Fruit fly (Drosophila melanogaster) whole organism, embryonic: ENCODE results near the gene CG18213.

Experiments
- ATbp ChIP-seq: fragments of 200-800 bp; sonication (Bioruptor generic); optimal IDR thresholded peaks from 2 replicates; lab custom pipeline; 2017; ENCODE audit warnings: missing biosample characterization, mild to moderate bottlenecking, missing genetic modification characterization, missing genetic modification reagents
- BtbVII ChIP-seq: fragments of 200-800 bp; sonication (Bioruptor generic); optimal IDR thresholded peaks from 3 replicates; lab custom pipeline; 2017; ENCODE audit warnings: missing biosample characterization, mild to moderate bottlenecking, missing genetic modification characterization
- CG10431 ChIP-seq: fragments of 200-800 bp; sonication (Bioruptor generic); optimal IDR thresholded peaks from 3 replicates; lab custom pipeline; 2018; ENCODE audit warnings: missing biosample characterization, mild to moderate bottlenecking, missing genetic modification characterization
- CG11695 ChIP-seq: fragments of 200-800 bp; sonication (Bioruptor generic); IDR thresholded peaks from 3 replicates; pipeline ENCODE4 v1.3.6; 2022; ENCODE audit warnings: missing biosample characterization, missing genetic modification characterization
- CG12104 ChIP-seq: fragments of 200-800 bp; sonication (Bioruptor generic); optimal IDR thresholded peaks from 3 replicates; lab custom pipeline; 2016; ENCODE audit warnings: missing biosample characterization, missing genetic modification characterization
- CG12391 ChIP-seq: fragments of 200-800 bp; sonication (Bioruptor generic); optimal IDR thresholded peaks from 3 replicates; lab custom pipeline; 2018; ENCODE audit warnings: missing biosample characterization, mild to moderate bottlenecking, missing genetic modification characterization, moderate library complexity
- CG12769 ChIP-seq: fragments of 200-800 bp; sonication (Bioruptor generic); optimal IDR thresholded peaks from 2 replicates; lab custom pipeline; 2019; ENCODE audit warnings: missing biosample characterization, mild to moderate bottlenecking, missing genetic modification characterization, moderate library complexity
- CG13424 ChIP-seq: fragments of 200-800 bp; sonication (Bioruptor generic); optimal IDR thresholded peaks from 2 replicates; lab custom pipeline; 2019; ENCODE audit warnings: missing biosample characterization, mild to moderate bottlenecking, missing genetic modification characterization, moderate library complexity
- CG14050 ChIP-seq: fragments of 200-800 bp; sonication (Bioruptor generic); IDR thresholded peaks from 3 replicates; pipeline ENCODE4 v1.3.6; 2022; ENCODE audit warnings: missing biosample characterization, missing genetic modification characterization
- CG14667 ChIP-seq: fragments of 200-800 bp; sonication (Bioruptor generic); IDR thresholded peaks from 2 replicates; pipeline ENCODE4 v1.3.6; 2022; ENCODE audit warnings: missing biosample characterization, missing genetic modification characterization
- CG14965 ChIP-seq: fragments of 200-800 bp; sonication (Bioruptor generic); optimal IDR thresholded peaks from 2 replicates; lab custom pipeline; 2016; ENCODE audit warnings: missing biosample characterization, missing genetic modification characterization, borderline replicate concordance
- CG1647 ChIP-seq: fragments of 200-800 bp; sonication (Bioruptor generic); optimal IDR thresholded peaks from 3 replicates; lab custom pipeline; 2016; ENCODE audit warnings: missing biosample characterization, missing genetic modification characterization
- CG17568 ChIP-seq: fragments of 200-800 bp; sonication (Bioruptor generic); optimal IDR thresholded peaks from 2 replicates; lab custom pipeline; 2018; ENCODE audit warnings: missing biosample characterization, mild to moderate bottlenecking, missing genetic modification characterization, moderate library complexity
- CG18476 ChIP-seq: fragments of 200-800 bp; sonication (Bioruptor generic); optimal IDR thresholded peaks from 2 replicates; lab custom pipeline; 2016; ENCODE audit warnings: missing biosample characterization, mild to moderate bottlenecking, missing genetic modification characterization
- CG2712 ChIP-seq: fragments of 200-800 bp; optimal IDR thresholded peaks from 3 replicates; lab custom pipeline; 2019; ENCODE audit warnings: missing biosample characterization, mild to moderate bottlenecking, missing genetic modification characterization, moderate library complexity
- CG7786 ChIP-seq: fragments of 200-800 bp; sonication (Bioruptor generic); optimal IDR thresholded peaks from 2 replicates; lab custom pipeline; 2016; ENCODE audit warnings: missing biosample characterization, missing genetic modification characterization
- CG8388 ChIP-seq: fragments of 200-800 bp; sonication (Bioruptor generic); optimal IDR thresholded peaks from 2 replicates; lab custom pipeline; 2019; ENCODE audit warnings: missing biosample characterization, mild to moderate bottlenecking, missing genetic modification characterization, moderate library complexity
- CG9215 ChIP-seq: fragments of 200-800 bp; sonication (Bioruptor generic); IDR thresholded peaks from 2 replicates; pipeline ENCODE4 v1.3.6; 2022; ENCODE audit warnings: missing biosample characterization, missing genetic modification characterization
- Elba2 ChIP-seq: fragments of 200-800 bp; sonication (Bioruptor generic); optimal IDR thresholded peaks from 3 replicates; lab custom pipeline; 2016; ENCODE audit warnings: missing biosample characterization, missing genetic modification characterization
- Ets65A ChIP-seq: fragments of 200-800 bp; sonication (Bioruptor generic); peaks from one replicate; lab custom pipeline; 2016; ENCODE audit warnings: missing biosample characterization, missing genetic modification characterization
- Fer1 ChIP-seq: fragments of 200-800 bp; sonication (Bioruptor generic); optimal IDR thresholded peaks from 2 replicates; lab custom pipeline; 2017; ENCODE audit warnings: missing biosample characterization, mild to moderate bottlenecking, missing genetic modification characterization
- GATAe ChIP-seq: fragments of 200-800 bp; sonication (Bioruptor generic); conservative IDR thresholded peaks from 2 replicates; pipeline ENCODE4 v1.3.6; 2022; ENCODE audit warnings: missing biosample characterization, missing genetic modification characterization
- H2.0 ChIP-seq: fragments of 200-800 bp; sonication (Bioruptor generic); IDR thresholded peaks from 2 replicates; pipeline ENCODE4 v1.3.6; 2022; ENCODE audit warnings: missing biosample characterization, missing genetic modification characterization
- Hey ChIP-seq: fragments of 200-800 bp; sonication (Bioruptor generic); optimal IDR thresholded peaks from 3 replicates; lab custom pipeline; 2018; ENCODE audit warnings: missing biosample characterization, mild to moderate bottlenecking, missing genetic modification characterization
- Hsf ChIP-seq: fragments of 200-800 bp; sonication (Bioruptor generic); optimal IDR thresholded peaks from 3 replicates; lab custom pipeline; 2016; ENCODE audit warnings: missing biosample characterization, missing genetic modification characterization
- Kr ChIP-seq: fragments of 200-800 bp; sonication (Bioruptor generic); optimal IDR thresholded peaks from 2 replicates; lab custom pipeline; 2017; ENCODE audit warnings: missing biosample characterization, mild to moderate bottlenecking, missing genetic modification characterization
- MESR4 ChIP-seq: fragments of 200-800 bp; sonication (Bioruptor generic); optimal IDR thresholded peaks from 2 replicates; lab custom pipeline; 2018; ENCODE audit warnings: missing biosample characterization, mild to moderate bottlenecking, missing genetic modification characterization, moderate library complexity
- NC2β ChIP-seq: fragments of 200-800 bp; sonication (Bioruptor generic); optimal IDR thresholded peaks from 2 replicates; lab custom pipeline; 2016; ENCODE audit warnings: missing biosample characterization, missing genetic modification characterization
- Nf-YC ChIP-seq: fragments of 200-800 bp; optimal IDR thresholded peaks from 3 replicates; lab custom pipeline; 2019; ENCODE audit warnings: missing biosample characterization, mild to moderate bottlenecking, missing genetic modification characterization, moderate library complexity
- Rfx ChIP-seq: fragments of 200-800 bp; sonication (Bioruptor generic); IDR thresholded peaks from 2 replicates; pipeline ENCODE4 v1.3.6; 2022; ENCODE audit warnings: missing biosample characterization, missing genetic modification characterization
- Rx ChIP-seq: fragments of 200-800 bp; sonication (Bioruptor generic); IDR thresholded peaks from 2 replicates; pipeline ENCODE4 v1.3.6; 2022; ENCODE audit warnings: missing biosample characterization, missing genetic modification characterization
- Scr ChIP-seq: fragments of 200-800 bp; sonication (Bioruptor generic); IDR thresholded peaks from 2 replicates; pipeline ENCODE4 v1.3.6; 2022; ENCODE audit warnings: missing biosample characterization, missing genetic modification characterization; ENCODE audit not compliant: partially characterized antibody
- Sox100B ChIP-seq: fragments of 200-800 bp; sonication (Bioruptor generic); optimal IDR thresholded peaks from 3 replicates; lab custom pipeline; 2018; ENCODE audit warnings: missing biosample characterization, mild to moderate bottlenecking, missing genetic modification characterization
- TFAM ChIP-seq: fragments of 200-800 bp; sonication (Bioruptor generic); optimal IDR thresholded peaks from 2 replicates; lab custom pipeline; 2017; ENCODE audit warnings: missing biosample characterization, missing genetic modification characterization, inconsistent platforms
- ab ChIP-seq: fragments of 200-800 bp; sonication (Bioruptor generic); optimal IDR thresholded peaks from 2 replicates; lab custom pipeline; 2016; ENCODE audit warnings: missing biosample characterization, missing genetic modification characterization
- ash1 ChIP-seq: fragments of 200-800 bp; sonication (Bioruptor generic); optimal IDR thresholded peaks from 2 replicates; lab custom pipeline; 2018; ENCODE audit warnings: missing biosample characterization, mild to moderate bottlenecking, missing genetic modification characterization
- bab2 ChIP-seq: fragments of 200-800 bp; sonication (Bioruptor generic); optimal IDR thresholded peaks from 2 replicates; lab custom pipeline; 2016; ENCODE audit warnings: missing biosample characterization, missing genetic modification characterization
- btn ChIP-seq: fragments of 200-800 bp; sonication (Bioruptor generic); optimal IDR thresholded peaks from 2 replicates; lab custom pipeline; 2016; ENCODE audit warnings: missing biosample characterization, missing genetic modification characterization
- chn ChIP-seq: fragments of 200-800 bp; sonication (Bioruptor generic); optimal IDR thresholded peaks from 2 replicates; lab custom pipeline; 2016; ENCODE audit warnings: missing biosample characterization, missing genetic modification characterization
- dan ChIP-seq: fragments of 200-800 bp; sonication (Bioruptor generic); IDR thresholded peaks from 2 replicates; pipeline ENCODE4 v1.3.6; 2022; ENCODE audit warnings: missing biosample characterization, missing genetic modification characterization
- dimm ChIP-seq: fragments of 200-800 bp; sonication (Bioruptor generic); IDR thresholded peaks from 2 replicates; pipeline ENCODE4 v1.3.6; 2022; ENCODE audit warnings: missing biosample characterization, missing genetic modification characterization
- gce ChIP-seq: fragments of 200-800 bp; sonication (Bioruptor generic); IDR thresholded peaks from 3 replicates; pipeline ENCODE4 v1.3.6; 2022; ENCODE audit warnings: missing biosample characterization, missing genetic modification characterization
- gro ChIP-seq: fragments of 200-800 bp; sonication (Bioruptor generic); optimal IDR thresholded peaks from 2 replicates; lab custom pipeline; 2016; ENCODE audit warnings: missing biosample characterization, missing genetic modification characterization
- pita ChIP-seq: fragments of 200-800 bp; sonication (Bioruptor generic); optimal IDR thresholded peaks from 2 replicates; lab custom pipeline; 2017; ENCODE audit warnings: missing biosample characterization, mild to moderate bottlenecking, missing genetic modification characterization
- pzg ChIP-seq: fragments of 200-800 bp; sonication (Bioruptor generic); optimal IDR thresholded peaks from 3 replicates; lab custom pipeline; 2018; ENCODE audit warnings: missing biosample characterization, mild to moderate bottlenecking, missing genetic modification characterization, moderate library complexity
- run ChIP-seq: fragments of 200-800 bp; sonication (Bioruptor generic); optimal IDR thresholded peaks from 3 replicates; lab custom pipeline; 2018; ENCODE audit warnings: missing biosample characterization, mild to moderate bottlenecking, missing genetic modification characterization
- sisA ChIP-seq: fragments of 200-800 bp; sonication (Bioruptor generic); IDR thresholded peaks from 2 replicates; pipeline ENCODE4 v1.3.6; 2022; ENCODE audit warnings: missing biosample characterization, missing genetic modification characterization
- slou ChIP-seq: fragments of 200-800 bp; sonication (Bioruptor generic); optimal IDR thresholded peaks from 3 replicates; lab custom pipeline; 2016; ENCODE audit warnings: missing biosample characterization, missing genetic modification characterization
- unpg ChIP-seq: fragments of 200-800 bp; sonication (Bioruptor generic); optimal IDR thresholded peaks from 3 replicates; lab custom pipeline; 2018; ENCODE audit warnings: missing biosample characterization, mild to moderate bottlenecking, missing genetic modification characterization, moderate library complexity
- wor ChIP-seq: fragments of 200-800 bp; sonication (Bioruptor generic); IDR thresholded peaks from 2 replicates; pipeline ENCODE4 v1.3.6; 2022; ENCODE audit warnings: missing biosample characterization, missing genetic modification characterization
- zfh1 ChIP-seq: fragments of 200-800 bp; sonication (Bioruptor generic); IDR thresholded peaks from 3 replicates; pipeline ENCODE4 v1.3.6; 2022; ENCODE audit warnings: missing biosample characterization, missing genetic modification characterization

The CG18213 gene

DNA sequence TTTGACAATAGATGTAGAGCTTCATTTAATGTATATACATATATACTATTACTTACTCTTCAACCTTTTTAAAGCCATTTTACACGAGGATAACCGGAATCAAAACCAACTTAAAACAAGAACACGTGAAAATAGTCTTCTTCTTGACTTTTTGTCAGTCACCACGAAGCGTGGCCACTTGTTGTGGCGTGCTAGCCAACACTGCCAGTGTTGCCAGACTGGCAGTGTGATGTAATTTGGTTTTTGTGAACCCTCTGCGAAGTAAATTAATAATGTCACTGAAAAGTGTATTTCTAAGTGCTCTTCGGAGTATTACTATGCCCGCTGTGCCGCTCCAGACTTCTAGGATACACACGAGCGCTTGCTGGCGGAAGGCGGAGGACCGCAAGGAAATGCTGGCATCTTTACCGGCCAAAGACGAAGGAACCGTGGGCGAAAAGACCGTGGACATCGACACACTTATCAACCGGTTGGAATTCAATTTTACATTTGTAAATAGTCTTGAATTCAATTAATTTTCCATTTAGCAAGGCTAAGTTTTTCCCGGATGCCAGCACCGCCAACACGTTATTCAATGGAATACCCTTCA lies 32.6 kb upstream of the CG18213 start, which contains the start of the genes Ns1 and mRpS11 (continued):
- TF ChIP-seq Scr (GFP tag; lab: Robert Waterston, UW) (peak; percentile 49), GATAe (GFP tag; lab: Robert Waterston, UW) (no peak), unpg (GFP tag; lab: Kevin White, UChicago) (no peak), CG10431 (GFP tag; lab: Kevin White, UChicago) (no peak), pita (GFP tag; lab: Kevin White, UChicago) (no peak), CG18476 (GFP tag; lab: Kevin White, UChicago) (no peak), btn (GFP tag; lab: Kevin White, UChicago) (no peak), Sox100B (GFP tag; lab: Kevin White, UChicago) (no peak), CG2712 (tag; lab: Kevin White, UChicago) (peak; percentile 29), ab (GFP tag; lab: Kevin White, UChicago) (no peak), Rfx (GFP tag; lab: Robert Waterston, UW) (peak; percentile 65), CG8388 (GFP tag; lab: Kevin White, UChicago) (no peak), bab2 (no peak), Nf-YC (tag; lab: Kevin White, UChicago) (peak; percentile 24), H2.0 (no peak), chn (GFP tag; lab: Kevin White, UChicago) (peak; percentile 30), Hey (tag; lab: Kevin White, UChicago) (no peak), Elba2 (GFP tag; lab: Kevin White, UChicago) (no peak), CG12391 (peak; percentile 28), CG14050 (GFP tag; lab: Robert Waterston, UW) (no peak), CG11695 (GFP tag; lab: Robert Waterston, UW) (no peak), CG14965 (GFP tag; lab: Kevin White, UChicago) (no peak), Kr (GFP tag; lab: Kevin White, UChicago) (no peak), zfh1 (GFP tag; lab: Robert Waterston, UW) (0 out of 3 replicates have a peak, but pooled peaks have one; percentile 22), dimm (GFP tag; lab: Robert Waterston, UW) (no peak), CG12104 (peak; percentile 49), CG12769 (tag; lab: Kevin White, UChicago) (peak; percentile 57), dan (GFP tag; lab: Robert Waterston, UW) (no peak), BtbVII (no peak), Ets65A (GFP tag; lab: Kevin White, UChicago) (peak; percentile 94), CG14667 (GFP tag; lab: Robert Waterston, UW) (no peak), Rx (GFP tag; lab: Robert Waterston, UW) (no peak), Fer1 (GFP tag; lab: Kevin White, UChicago) (peak; percentile 40), NC2β (GFP tag; lab: Kevin White, UChicago) (peak; percentile 61), Hsf (GFP tag; lab: Kevin White, UChicago) (peak; percentile 35), ash1 (no peak), run (tag; lab: Kevin White, UChicago) (no peak), sisA (GFP tag; lab: Robert Waterston, UW) (0 out of 2 replicates have a peak, but pooled peaks have one; percentile 27), CG9215 (no peak), CG17568 (peak; percentile 9), wor (GFP tag; lab: Robert Waterston, UW) (no peak), CG7786 (peak; percentile 55), gro (GFP tag; lab: Kevin White, UChicago) (peak; percentile 29), gce (no peak), CG13424 (tag; lab: Kevin White, UChicago) (peak; percentile 14), pzg (GFP tag; lab: Kevin White, UChicago) (peak; percentile 91), ATbp (GFP tag; lab: Kevin White, UChicago) (no peak), slou (GFP tag; lab: Kevin White, UChicago) (no peak), CG1647 (GFP tag; lab: Kevin White, UChicago) (no peak), MESR4 (GFP tag; lab: Kevin White, UChicago) (peak; percentile 96), TFAM (GFP tag; lab: Kevin White, UChicago) (no peak)
